Fruit fly (Drosophila melanogaster) whole organism, wandering third instar larva: ENCODE measurements around the gene CG33281.

ENCODE experiments used
- HLH106 ChIP-seq: fragments of 200-800 bp; optimal IDR thresholded peaks from 3 replicates; lab custom pipeline; 2019; ENCODE audit warnings: missing biosample characterization, mild to moderate bottlenecking, missing genetic modification characterization, moderate library complexity
- Hr83 ChIP-seq: fragments of 200-300 bp; sonication (Bioruptor generic); optimal IDR thresholded peaks from 2 replicates; lab custom pipeline; 2016; ENCODE audit warnings: missing biosample characterization, mild to moderate bottlenecking, missing genetic modification characterization, moderate library complexity; ENCODE audit not compliant: poor library complexity, severe bottlenecking
- Rel ChIP-seq, 2 experiments: fragments of 200-800 bp; sonication (Bioruptor generic) in 1 of 2; optimal IDR thresholded peaks; 2 replicates in 1 of 2; 3 replicates in 1 of 2; lab custom pipeline; 2016 to 2019; ENCODE audit warnings: mild to moderate bottlenecking in 2 of 2, missing biosample characterization in 2 of 2, missing genetic modification characterization in 2 of 2, moderate library complexity in 1 of 2
- Vsx2 ChIP-seq: fragments of 200-300, 225-300 bp; sonication (Bioruptor generic); optimal IDR thresholded peaks from 2 replicates; lab custom pipeline; 2018; ENCODE audit warnings: missing biosample characterization, missing genetic modification characterization; ENCODE audit not compliant: partially characterized antibody
- dl ChIP-seq, 2 experiments: fragments of 175-275, 200-275 bp in 1 of 2; fragments of 200-275 bp in 1 of 2; sonication (Bioruptor generic); optimal IDR thresholded peaks; lab custom pipeline; 2018; ENCODE audit warnings: mild to moderate bottlenecking in 2 of 2, missing biosample characterization in 2 of 2, missing genetic modification characterization in 2 of 2, moderate library complexity in 2 of 2; ENCODE audit not compliant: partially characterized antibody in 2 of 2, insufficient read depth in 1 of 2
- h ChIP-seq: fragments of 200-800 bp; sonication (Bioruptor generic); optimal IDR thresholded peaks from 3 replicates; lab custom pipeline; 2016; ENCODE audit warnings: missing biosample characterization, mild to moderate bottlenecking, missing genetic modification characterization
- psq ChIP-seq: fragments of 200-800 bp; sonication (Bioruptor generic); optimal IDR thresholded peaks from 3 replicates; lab custom pipeline; 2017; ENCODE audit warnings: missing biosample characterization, mild to moderate bottlenecking, missing genetic modification characterization, moderate library complexity

DNA sequence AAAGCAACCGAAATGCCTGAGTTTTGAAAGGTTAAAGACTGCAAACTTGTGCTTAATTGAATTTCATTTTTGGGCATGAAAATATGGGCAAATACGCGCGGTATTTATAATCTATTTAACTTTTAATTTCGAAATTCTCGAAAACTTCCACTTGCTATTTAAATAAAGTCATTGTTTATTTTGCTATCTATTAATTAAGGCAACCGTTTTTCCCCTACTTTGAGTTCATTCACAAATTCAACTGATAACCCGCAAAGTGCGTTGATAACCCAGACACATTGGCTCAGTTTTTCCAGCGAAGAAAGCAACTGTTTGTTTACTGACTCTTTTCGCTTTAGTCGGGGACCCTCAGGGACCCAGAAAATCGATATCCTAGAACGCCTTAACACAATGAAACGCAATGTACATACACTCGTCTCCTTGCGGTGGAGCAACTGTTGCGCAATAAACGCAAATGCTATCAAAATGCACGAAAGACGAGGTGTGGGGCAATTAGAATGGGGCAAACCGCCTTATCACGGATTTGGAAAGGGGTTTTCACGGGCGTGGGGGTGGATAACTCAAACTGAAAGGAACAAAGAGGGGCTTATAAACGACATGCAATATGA lies 47.8 kb downstream of the CG33281 start:
- TF ChIP-seq Vsx2 (no peak), Hr83 (no peak), Rel (GFP tag; optimal IDR thresholded peaks at IDR 0.05; lab: Kevin White, UChicago) (no peak), Rel (tag; optimal IDR thresholded peaks at IDR 0.05; lab: Kevin White, UChicago) (peak; percentile 94), dl (GFP tag; optimal IDR thresholded peaks at IDR 0.05; lab: Kevin White, UChicago; ENCODE audit: insufficient read depth in 1 of 2, partially characterized antibody in 2 of 2) (no peak), h (GFP tag; lab: Kevin White, UChicago) (no peak), psq (GFP tag; lab: Kevin White, UChicago) (no peak), HLH106 (tag; lab: Kevin White, UChicago) (no peak)
